Fruit fly (Drosophila melanogaster) whole organism, prepupa: ENCODE data around the gene Sf3b2.

Source experiments
- Blimp-1 ChIP-seq: fragments of 200-800 bp; sonication (Bioruptor generic); optimal IDR thresholded peaks from 3 replicates; lab custom pipeline; 2017; ENCODE audit warnings: missing biosample characterization, missing genetic modification characterization, mild to moderate bottlenecking, moderate library complexity, missing genetic modification reagents
- CG11294 ChIP-seq: fragments of 200-800 bp; sonication (Bioruptor generic); IDR thresholded peaks from 2 replicates; pipeline ENCODE4 v1.3.6; 2022; ENCODE audit warnings: missing biosample characterization, missing genetic modification characterization
- CG11762 ChIP-seq: fragments of 200-800 bp; sonication (Bioruptor generic); optimal IDR thresholded peaks from 3 replicates; lab custom pipeline; 2016; ENCODE audit warnings: missing biosample characterization, missing genetic modification characterization; ENCODE audit not compliant: insufficient read depth
- CG11902 ChIP-seq: fragments of 200-800 bp; sonication (Bioruptor generic); optimal IDR thresholded peaks from 3 replicates; lab custom pipeline; 2016; ENCODE audit warnings: missing biosample characterization, missing genetic modification characterization
- CG15336 ChIP-seq: fragments of 200-800 bp; sonication (Bioruptor generic); IDR thresholded peaks from 2 replicates; pipeline ENCODE4 v1.3.6; 2022; ENCODE audit warnings: missing biosample characterization, missing genetic modification characterization
- CG1621 ChIP-seq: fragments of 200-800 bp; sonication (Bioruptor generic); optimal IDR thresholded peaks from 3 replicates; lab custom pipeline; 2018; ENCODE audit warnings: missing biosample characterization, mild to moderate bottlenecking, missing genetic modification characterization
- CG16779 ChIP-seq: fragments of 200-800 bp; sonication (Bioruptor generic); optimal IDR thresholded peaks from 3 replicates; lab custom pipeline; 2017; ENCODE audit warnings: missing biosample characterization, mild to moderate bottlenecking, missing genetic modification characterization
- CG3032 ChIP-seq: fragments of 200-800 bp; optimal IDR thresholded peaks from 2 replicates; lab custom pipeline; 2019; ENCODE audit warnings: missing biosample characterization, mild to moderate bottlenecking, missing genetic modification characterization, moderate library complexity
- CG31627 ChIP-seq: fragments of 200-800 bp; sonication (Bioruptor generic); optimal IDR thresholded peaks from 3 replicates; lab custom pipeline; 2016; ENCODE audit warnings: missing biosample characterization, missing genetic modification characterization
- CG34406 ChIP-seq: fragments of 200-800 bp; sonication (Bioruptor generic); optimal IDR thresholded peaks from 3 replicates; lab custom pipeline; 2016; ENCODE audit warnings: missing biosample characterization, missing genetic modification characterization
- CG3919 ChIP-seq: fragments of 200-800 bp; sonication (Bioruptor generic); optimal IDR thresholded peaks from 3 replicates; lab custom pipeline; 2016; ENCODE audit warnings: missing biosample characterization, missing genetic modification characterization
- CG4318 ChIP-seq: fragments of 200-800 bp; sonication (Bioruptor generic); optimal IDR thresholded peaks from 3 replicates; lab custom pipeline; 2017; ENCODE audit warnings: missing biosample characterization, mild to moderate bottlenecking, missing genetic modification characterization
- CG6163 ChIP-seq: fragments of 200-800 bp; sonication (Bioruptor generic); IDR thresholded peaks from 3 replicates; pipeline ENCODE4 v1.3.6; 2022; ENCODE audit warnings: missing biosample characterization, missing genetic modification characterization
- CG6792 ChIP-seq: fragments of 200-800 bp; sonication (Bioruptor generic); optimal IDR thresholded peaks from 3 replicates; lab custom pipeline; 2016; ENCODE audit warnings: missing biosample characterization, missing genetic modification characterization
- CG6854 ChIP-seq: fragments of 200-800 bp; sonication (Bioruptor generic); optimal IDR thresholded peaks from 2 replicates; lab custom pipeline; 2017; ENCODE audit warnings: missing biosample characterization, mild to moderate bottlenecking, missing genetic modification characterization
- CG7368 ChIP-seq: fragments of 200-800 bp; sonication (Bioruptor generic); optimal IDR thresholded peaks from 3 replicates; lab custom pipeline; 2016; ENCODE audit warnings: missing biosample characterization, missing genetic modification characterization
- CG8119 ChIP-seq: fragments of 200-800 bp; sonication (Bioruptor generic); IDR thresholded peaks from 3 replicates; pipeline ENCODE4 v1.3.6; 2022; ENCODE audit warnings: missing biosample characterization, missing genetic modification characterization
- CG9139 ChIP-seq: fragments of 200-800 bp; sonication (Bioruptor generic); optimal IDR thresholded peaks from 3 replicates; lab custom pipeline; 2017; ENCODE audit warnings: missing biosample characterization, mild to moderate bottlenecking, missing genetic modification characterization
- Eip78C ChIP-seq: fragments of 200-800 bp; sonication (Bioruptor generic); peaks from one replicate; lab custom pipeline; 2016; ENCODE audit warnings: missing biosample characterization, missing genetic modification characterization
- Ets96B ChIP-seq: fragments of 200-800 bp; optimal IDR thresholded peaks from 2 replicates; lab custom pipeline; 2019; ENCODE audit warnings: missing biosample characterization, mild to moderate bottlenecking, missing genetic modification characterization, moderate library complexity
- Gug ChIP-seq: fragments of 200-800 bp; sonication (Bioruptor generic); IDR thresholded peaks from 2 replicates; pipeline ENCODE4 v1.3.6; 2022; ENCODE audit warnings: missing biosample characterization, missing genetic modification characterization
- Hr38 ChIP-seq: sonication (Bioruptor generic); optimal IDR thresholded peaks from 2 replicates; lab custom pipeline; 2016; ENCODE audit warnings: missing biosample characterization, missing genetic modification characterization
- Hr4 ChIP-seq: fragments of 200-800 bp; sonication (Bioruptor generic); optimal IDR thresholded peaks from 3 replicates; lab custom pipeline; 2016; ENCODE audit warnings: missing biosample characterization, missing genetic modification characterization
- Smox ChIP-seq: fragments of 200-800 bp; sonication (Bioruptor generic); optimal IDR thresholded peaks from 3 replicates; lab custom pipeline; 2016; ENCODE audit warnings: missing biosample characterization, missing genetic modification characterization
- Sox14 ChIP-seq: fragments of 200-800 bp; sonication (Bioruptor generic); optimal IDR thresholded peaks from 3 replicates; lab custom pipeline; 2016; ENCODE audit warnings: missing biosample characterization, missing genetic modification characterization
- Sox15 ChIP-seq: fragments of 200-800 bp; sonication (Bioruptor generic); optimal IDR thresholded peaks from 3 replicates; lab custom pipeline; 2016; ENCODE audit warnings: missing biosample characterization, missing genetic modification characterization
- acj6 ChIP-seq: fragments of 200-800 bp; sonication (Bioruptor generic); optimal IDR thresholded peaks from 3 replicates; lab custom pipeline; 2016; ENCODE audit warnings: missing biosample characterization, missing genetic modification characterization
- cyc ChIP-seq: fragments of 200-800 bp; sonication (Bioruptor generic); optimal IDR thresholded peaks from 3 replicates; lab custom pipeline; 2016; ENCODE audit warnings: missing biosample characterization, missing genetic modification characterization
- dac ChIP-seq: fragments of 200-800 bp; sonication (Bioruptor generic); optimal IDR thresholded peaks from 2 replicates; lab custom pipeline; 2017; ENCODE audit warnings: missing biosample characterization, mild to moderate bottlenecking, missing genetic modification characterization
- eg ChIP-seq: fragments of 200-800 bp; sonication (Bioruptor generic); IDR thresholded peaks from 3 replicates; pipeline ENCODE4 v1.3.6; 2022; ENCODE audit warnings: missing biosample characterization, missing genetic modification characterization
- esn ChIP-seq: fragments of 200-800 bp; sonication (Bioruptor generic); optimal IDR thresholded peaks from 2 replicates; lab custom pipeline; 2016; ENCODE audit warnings: missing biosample characterization, mild to moderate bottlenecking, missing genetic modification characterization, moderate library complexity
- fd59A ChIP-seq: fragments of 200-800 bp; sonication (Bioruptor generic); optimal IDR thresholded peaks from 2 replicates; lab custom pipeline; 2017; ENCODE audit warnings: missing biosample characterization, mild to moderate bottlenecking, missing genetic modification characterization, missing genetic modification reagents
- fd85E ChIP-seq: fragments of 200-800 bp; sonication (Bioruptor generic); optimal IDR thresholded peaks from 3 replicates; lab custom pipeline; 2016; ENCODE audit warnings: missing biosample characterization, missing genetic modification characterization
- fkh ChIP-seq: fragments of 200-800 bp; sonication (Bioruptor generic); optimal IDR thresholded peaks from 3 replicates; lab custom pipeline; 2017; ENCODE audit warnings: missing biosample characterization, mild to moderate bottlenecking, missing genetic modification characterization, moderate library complexity
- lz ChIP-seq: fragments of 200-800 bp; sonication (Bioruptor generic); optimal IDR thresholded peaks from 3 replicates; lab custom pipeline; 2016; ENCODE audit warnings: missing biosample characterization, missing genetic modification characterization
- pdm3 ChIP-seq: fragments of 200-800 bp; sonication (Bioruptor generic); optimal IDR thresholded peaks from 3 replicates; lab custom pipeline; 2016; ENCODE audit warnings: missing biosample characterization, missing genetic modification characterization
- salr ChIP-seq, 2 experiments: fragments of 200-800 bp; sonication (Bioruptor generic); optimal IDR thresholded peaks; 3 replicates each; lab custom pipeline; 2016 to 2018; ENCODE audit warnings: missing biosample characterization in 2 of 2, missing genetic modification characterization in 2 of 2, mild to moderate bottlenecking in 1 of 2
- spab ChIP-seq: fragments of 200-800 bp; sonication (Bioruptor generic); optimal IDR thresholded peaks from 2 replicates; lab custom pipeline; 2017; ENCODE audit warnings: missing biosample characterization, mild to moderate bottlenecking, missing genetic modification characterization, missing genetic modification reagents
- ss ChIP-seq, 2 experiments: fragments of 200-800 bp; sonication (Bioruptor generic); optimal IDR thresholded peaks; 2 replicates in 1 of 2; 3 replicates in 1 of 2; lab custom pipeline; 2017 to 2018; ENCODE audit warnings: mild to moderate bottlenecking in 2 of 2, missing biosample characterization in 2 of 2, missing genetic modification characterization in 2 of 2, moderate library complexity in 1 of 2
- svp ChIP-seq: fragments of 200-800 bp; sonication (Bioruptor generic); peaks from one replicate; lab custom pipeline; 2016; ENCODE audit warnings: missing biosample characterization, missing genetic modification characterization

The Sf3b2 gene

DNA sequence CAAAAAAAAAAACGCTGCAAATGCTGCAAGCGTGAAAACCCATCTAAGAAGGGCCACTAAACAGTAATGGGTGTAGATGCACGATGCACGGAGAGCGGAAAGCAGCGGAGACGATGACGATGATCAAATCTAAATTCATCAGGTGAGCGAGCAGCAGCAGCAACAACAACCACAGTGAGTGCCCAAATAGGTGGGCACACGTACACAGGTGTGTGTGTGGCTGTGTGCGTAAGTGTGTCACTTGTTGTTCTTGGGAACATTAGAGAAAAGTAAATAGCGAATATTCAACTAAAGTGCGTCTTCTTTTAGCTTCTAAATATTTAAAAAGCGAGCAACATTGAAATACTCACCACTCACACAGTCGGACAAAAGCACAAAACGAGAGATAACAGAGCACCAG is 35.7 kb downstream of the Sf3b2 start:
- TF ChIP-seq Ets96B (tag; lab: Kevin White, UChicago) (no peak), fkh (GFP tag; lab: Kevin White, UChicago) (peak; percentile 60)

DNA sequence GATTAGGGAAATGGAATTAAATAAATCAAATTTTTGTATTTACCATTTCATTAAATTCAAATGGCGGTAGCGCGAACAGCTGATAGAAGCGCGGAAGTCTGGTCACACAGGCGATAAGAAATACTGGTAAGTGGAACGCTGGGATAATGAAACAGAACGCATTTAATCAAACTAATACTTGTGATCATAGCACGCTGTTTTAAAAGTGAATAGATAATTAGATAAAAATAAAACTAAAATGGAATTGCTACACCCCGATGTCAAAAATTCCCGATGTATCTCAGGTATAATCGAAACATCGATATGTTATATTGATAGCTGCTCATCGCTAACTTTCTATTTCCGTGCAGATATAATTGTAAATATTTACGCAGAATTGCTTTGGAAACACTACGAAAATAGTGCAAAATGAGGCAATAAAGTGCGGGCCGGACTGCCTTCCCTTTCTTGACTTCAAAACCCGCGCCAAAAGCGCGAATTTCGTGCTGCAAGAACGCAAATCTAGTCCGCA is 36.2 kb downstream of the Sf3b2 start, which contains the start of the genes okr and CG3558:
okr (minus strand) TSS at position 96 of the 511 bp plus-strand sequence.
CG3558 (plus strand) TSS at position 207 of the 511 bp plus-strand sequence.
- no peak for TF ChIP-seq CG7368 (GFP tag; lab: Kevin White, UChicago)
- peak; percentile 71 for TF ChIP-seq fkh (GFP tag; lab: Kevin White, UChicago)
- no peak for TF ChIP-seq CG8119 (GFP tag; lab: Robert Waterston, UW)
- no peak for TF ChIP-seq fd85E (GFP tag; lab: Kevin White, UChicago)
- no peak for TF ChIP-seq Hr4 (GFP tag; lab: Kevin White, UChicago)
- peak; percentile 32 for TF ChIP-seq esn (GFP tag; lab: Kevin White, UChicago)
- TF ChIP-seq Blimp-1 (GFP tag; lab: Kevin White, UChicago), result peak; percentile 79
- peak; percentile 13 for TF ChIP-seq lz
- TF ChIP-seq Eip78C, result peak; percentile 75
- no peak for TF ChIP-seq ss (GFP tag; optimal IDR thresholded peaks at IDR 0.05; lab: Kevin White, UChicago)

DNA sequence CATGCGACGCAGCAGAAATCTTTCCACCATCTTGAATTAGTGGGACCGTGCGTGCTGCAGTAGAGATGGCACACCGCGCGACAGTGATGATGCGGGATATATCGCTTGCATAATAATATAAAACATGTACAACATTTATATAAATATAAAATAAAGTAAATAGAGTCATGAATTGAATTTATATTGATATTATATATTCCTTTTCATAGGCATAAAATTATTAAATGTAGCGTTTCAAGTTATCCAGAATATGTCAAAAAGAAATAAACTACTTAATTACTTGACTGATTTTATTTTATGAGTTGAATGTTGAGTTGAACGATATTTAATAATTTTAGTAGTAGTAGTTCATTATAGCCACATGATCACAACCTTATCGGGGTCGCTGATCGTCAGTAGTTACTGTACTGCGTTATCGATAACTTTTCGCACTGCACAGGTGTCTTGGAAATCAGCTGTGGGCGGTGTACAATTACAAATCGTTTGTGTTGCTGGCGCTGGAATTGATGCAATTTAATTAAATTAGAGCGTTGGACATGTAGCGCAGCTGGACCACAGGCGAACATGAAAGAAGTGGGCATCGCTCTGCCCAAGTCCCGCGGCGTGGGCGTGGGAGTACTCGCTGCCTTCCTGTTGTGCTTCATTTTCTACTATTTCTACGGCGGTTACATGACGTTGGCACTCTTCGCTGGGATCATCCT is 41.1 kb downstream of the Sf3b2 start, which contains the start of the genes Chd1 and Bem46:
Chd1 (minus strand) TSS at position 43 of the 701 bp plus-strand sequence.
Bem46 (plus strand) TSS at position 436 of the 701 bp plus-strand sequence.
- TF ChIP-seq CG31627 (GFP tag; lab: Kevin White, UChicago), result peak; percentile 90
- no peak for TF ChIP-seq CG9139 (GFP tag; lab: Kevin White, UChicago)
- TF ChIP-seq Sox14 (GFP tag; lab: Kevin White, UChicago), result no peak
- TF ChIP-seq Gug (GFP tag; lab: Robert Waterston, UW), result peak; percentile 75
- TF ChIP-seq CG6163 (GFP tag; lab: Robert Waterston, UW), result peak; percentile 86
- TF ChIP-seq esn (GFP tag; lab: Kevin White, UChicago), result peak; percentile 87
- peak; percentile 84 for TF ChIP-seq lz
- TF ChIP-seq cyc (GFP tag; lab: Kevin White, UChicago), result peak; percentile 85
- peak; percentile 82 for TF ChIP-seq CG6792
- no peak for TF ChIP-seq CG4318 (GFP tag; lab: Kevin White, UChicago)
- no peak for TF ChIP-seq spab (GFP tag; lab: Kevin White, UChicago)
- no peak for TF ChIP-seq pdm3
- peak; percentile 72 for TF ChIP-seq CG11762 (GFP tag; lab: Kevin White, UChicago)
- TF ChIP-seq CG11294, result peak; percentile 82
- no peak for TF ChIP-seq CG16779 (tag; lab: Kevin White, UChicago)
- no peak for TF ChIP-seq Hr38 (GFP tag; lab: Kevin White, UChicago)
- TF ChIP-seq Eip78C, result no peak
- TF ChIP-seq CG8119 (GFP tag; lab: Robert Waterston, UW), result peak; percentile 61
- TF ChIP-seq dac, result peak; percentile 70
- peak; percentile 68 for TF ChIP-seq CG1621 (tag; lab: Kevin White, UChicago)
- peak; percentile 83 for TF ChIP-seq CG34406
- TF ChIP-seq CG15336, result peak; percentile 67
- no peak for TF ChIP-seq ss (GFP tag; optimal IDR thresholded peaks at IDR 0.05; lab: Kevin White, UChicago)
- TF ChIP-seq Sox15 (GFP tag; lab: Kevin White, UChicago), result peak; percentile 90
- TF ChIP-seq Ets96B (tag; lab: Kevin White, UChicago), result peak; percentile 78
- peak; percentile 86 for TF ChIP-seq CG11902 (GFP tag; lab: Kevin White, UChicago)
- peak; percentile 88 for TF ChIP-seq acj6
- TF ChIP-seq CG3032 (tag; lab: Kevin White, UChicago), result peak; percentile 88
- no peak for TF ChIP-seq svp (GFP tag; lab: Kevin White, UChicago)
- peak; percentile 64 for TF ChIP-seq fd59A (GFP tag; lab: Kevin White, UChicago)
- no peak for TF ChIP-seq CG3919 (GFP tag; lab: Kevin White, UChicago)
- peak; percentile 89 for TF ChIP-seq eg (GFP tag; lab: Robert Waterston, UW)
- peak in 1 of 2 experiments; percentile 69 for TF ChIP-seq salr (GFP tag; optimal IDR thresholded peaks at IDR 0.05; lab: Kevin White, UChicago)
- no peak for TF ChIP-seq Smox (GFP tag; lab: Kevin White, UChicago)
- no peak for TF ChIP-seq CG6854 (GFP tag; lab: Kevin White, UChicago)
